Worm (Caenorhabditis elegans): ENCODE results near the gene cdc-42.

DNA sequence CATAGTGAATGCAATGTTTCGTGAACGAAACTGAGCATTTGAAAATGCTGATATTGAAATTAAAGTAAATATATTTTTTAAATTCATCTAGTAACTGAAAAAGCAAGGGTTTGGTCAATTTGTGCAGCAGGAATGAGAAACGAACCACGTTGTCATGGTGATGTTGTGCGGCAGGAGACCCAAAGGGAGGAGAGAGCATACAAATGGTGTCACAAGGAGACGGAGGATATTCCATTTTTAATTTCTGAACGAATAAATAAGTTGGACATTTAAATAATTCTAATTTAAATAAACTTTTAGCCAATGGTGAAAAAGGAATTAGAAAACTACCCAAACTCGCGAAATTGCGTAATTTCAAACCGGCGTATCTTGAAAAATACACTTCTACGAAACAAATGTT is 32.7 kb upstream of the cdc-42 start, which contains the start of gene mks-3:
- TF ChIP-seq lin-38 (GFP tag; IDR thresholded peaks at IDR 0.05) (no peak), nhr-237 (tag; optimal IDR thresholded peaks at IDR 0.05) (no peak), lin-39 (tag; optimal IDR thresholded peaks at IDR 0.05) (no peak), nhr-11 (tag; optimal IDR thresholded peaks at IDR 0.05) (no peak), gei-8 (GFP tag; optimal IDR thresholded peaks at IDR 0.05) (no peak), nhr-10 (tag; optimal IDR thresholded peaks at IDR 0.05) (no peak)

Data from whole organism, L4 larva.